Worm (Caenorhabditis elegans) whole organism, late embryonic: Measurements from ENCODE around the gene abt-1.

Source experiments
- C08G9.2 ChIP-seq: sonication (generic microtip); optimal IDR thresholded peaks from 2 replicates; lab custom pipeline; 2016; ENCODE audit warnings: mild to moderate bottlenecking, missing genetic modification characterization, moderate library complexity, missing compliant biosample characterization
- F13H6.1 ChIP-seq: sonication (generic microtip); optimal IDR thresholded peaks from 2 replicates; lab custom pipeline; 2016; ENCODE audit warnings: missing genetic modification characterization, missing compliant biosample characterization
- K02D7.2 ChIP-seq: sonication (generic microtip); optimal IDR thresholded peaks from 2 replicates; lab custom pipeline; 2017; ENCODE audit warnings: mild to moderate bottlenecking, missing genetic modification characterization, missing compliant biosample characterization
- ama-1 ChIP-seq: fragments of 150-350 bp; optimal IDR thresholded peaks from 2 replicates; lab custom pipeline; 2014
- ceh-14 ChIP-seq: sonication (generic microtip); optimal IDR thresholded peaks from 2 replicates; lab custom pipeline; 2016; ENCODE audit warnings: missing genotype, missing genetic modification characterization, missing compliant biosample characterization
- ceh-2 ChIP-seq: sonication (generic microtip); optimal IDR thresholded peaks from 2 replicates; lab custom pipeline; 2016; ENCODE audit warnings: missing genotype, missing genetic modification characterization, missing compliant biosample characterization
- ceh-22 ChIP-seq: sonication (generic microtip); optimal IDR thresholded peaks from 2 replicates; lab custom pipeline; 2017; ENCODE audit warnings: missing biosample characterization, missing genetic modification characterization
- ceh-45 ChIP-seq: fragments of 200-800 bp; sonication (Bioruptor generic); IDR thresholded peaks from 2 replicates; pipeline ENCODE4 v1.3.6; 2022; ENCODE audit warnings: missing genetic modification reagents, missing genetic modification characterization, missing compliant biosample characterization
- ceh-6 ChIP-seq: fragments of 200-800 bp; sonication (Bioruptor generic); optimal IDR thresholded peaks from 2 replicates; lab custom pipeline; 2018; ENCODE audit warnings: mild to moderate bottlenecking, missing genetic modification characterization, missing compliant biosample characterization
- ceh-9 ChIP-seq: sonication (generic microtip); optimal IDR thresholded peaks from 2 replicates; lab custom pipeline; 2016; ENCODE audit warnings: mild to moderate bottlenecking, missing genetic modification characterization, inconsistent platforms, missing compliant biosample characterization
- che-1 ChIP-seq: sonication (generic microtip); optimal IDR thresholded peaks from 2 replicates; lab custom pipeline; 2016; ENCODE audit warnings: mild to moderate bottlenecking, missing genetic modification characterization, missing compliant biosample characterization
- dmd-4 ChIP-seq: sonication (generic microtip); optimal IDR thresholded peaks from 2 replicates; lab custom pipeline; 2016; ENCODE audit warnings: borderline replicate concordance, missing genetic modification characterization, missing compliant biosample characterization
- dve-1 ChIP-seq: sonication (generic microtip); optimal IDR thresholded peaks from 2 replicates; lab custom pipeline; 2017; ENCODE audit warnings: antibody characterized with exemption, mild to moderate bottlenecking, missing genetic modification characterization, missing compliant biosample characterization
- elt-2 ChIP-seq: sonication (generic microtip); optimal IDR thresholded peaks from 2 replicates; lab custom pipeline; 2016; ENCODE audit warnings: missing genetic modification reagents, missing genetic modification characterization, missing compliant biosample characterization
- fax-1 ChIP-seq: sonication (generic microtip); optimal IDR thresholded peaks from 2 replicates; lab custom pipeline; 2016; ENCODE audit warnings: missing genotype, missing genetic modification characterization, missing compliant biosample characterization
- hlh-13 ChIP-seq: fragments of 200-800 bp; sonication (Bioruptor generic); optimal IDR thresholded peaks from 2 replicates; lab custom pipeline; 2018; ENCODE audit warnings: mild to moderate bottlenecking, missing genetic modification characterization, missing compliant biosample characterization
- hlh-30 ChIP-seq: sonication (generic microtip); optimal IDR thresholded peaks from 2 replicates; lab custom pipeline; 2017; ENCODE audit warnings: antibody characterized with exemption, missing genetic modification characterization, missing compliant biosample characterization; ENCODE audit not compliant: insufficient read depth
- hlh-8 ChIP-seq: sonication (generic microtip); optimal IDR thresholded peaks from 2 replicates; lab custom pipeline; 2016; ENCODE audit warnings: missing genotype, missing genetic modification characterization, missing compliant biosample characterization
- lin-11 ChIP-seq: fragments of 200-800 bp; sonication (Bioruptor generic); optimal IDR thresholded peaks from 2 replicates; lab custom pipeline; 2018; ENCODE audit warnings: mild to moderate bottlenecking, missing genetic modification characterization, missing compliant biosample characterization
- mec-3 ChIP-seq: sonication (generic microtip); optimal IDR thresholded peaks from 2 replicates; lab custom pipeline; 2016; ENCODE audit warnings: borderline replicate concordance, missing genetic modification characterization, missing compliant biosample characterization
- nfya-1 ChIP-seq: sonication (generic microtip); optimal IDR thresholded peaks from 2 replicates; lab custom pipeline; 2017; ENCODE audit warnings: missing genetic modification characterization, mild to moderate bottlenecking, missing compliant biosample characterization, antibody characterized with exemption, moderate library complexity
- nhr-11 ChIP-seq: fragments of 150-350 bp; optimal IDR thresholded peaks from 2 replicates; lab custom pipeline; 2014; ENCODE audit warnings: missing biosample characterization, missing genetic modification characterization
- odd-2 ChIP-seq: sonication (generic microtip); optimal IDR thresholded peaks from 2 replicates; lab custom pipeline; 2017; ENCODE audit warnings: antibody characterized with exemption, mild to moderate bottlenecking, missing genetic modification characterization, missing compliant biosample characterization
- pax-1 ChIP-seq: fragments of 150-350 bp; optimal IDR thresholded peaks from 2 replicates; lab custom pipeline; 2014; ENCODE audit warnings: missing biosample characterization, missing genetic modification characterization
- pha-2 ChIP-seq: sonication (generic microtip); optimal IDR thresholded peaks from 2 replicates; lab custom pipeline; 2017; ENCODE audit warnings: mild to moderate bottlenecking, missing genetic modification characterization, missing compliant biosample characterization
- ref-2 ChIP-seq: sonication (generic microtip); optimal IDR thresholded peaks from 2 replicates; lab custom pipeline; 2016; ENCODE audit warnings: missing genetic modification characterization, missing compliant biosample characterization
- rnt-1 ChIP-seq: sonication (generic microtip); optimal IDR thresholded peaks from 2 replicates; lab custom pipeline; 2016; ENCODE audit warnings: missing genetic modification characterization, missing compliant biosample characterization
- sdc-2 ChIP-seq: sonication (generic microtip); optimal IDR thresholded peaks from 2 replicates; lab custom pipeline; 2016; ENCODE audit warnings: missing genotype, missing genetic modification characterization, missing compliant biosample characterization
- sox-2 ChIP-seq: fragments of 200-800 bp; sonication (Bioruptor generic); IDR thresholded peaks from 2 replicates; pipeline ENCODE4 v1.3.6; 2022; ENCODE audit warnings: missing genetic modification reagents, missing genetic modification characterization, missing compliant biosample characterization
- tbx-7 ChIP-seq: sonication (generic microtip); optimal IDR thresholded peaks from 2 replicates; lab custom pipeline; 2016; ENCODE audit warnings: missing genotype, missing genetic modification characterization, missing compliant biosample characterization
- unc-3 ChIP-seq, 2 experiments: fragments of 200-800 bp in 1 of 2; sonication (Bioruptor generic) in 1 of 2; sonication (generic microtip) in 1 of 2; conservative IDR thresholded peaks in 1 of 2; optimal IDR thresholded peaks in 1 of 2; 2 replicates each; pipeline versions ENCODE4 v1.3.6 to Lab custom; 2016 to 2022; ENCODE audit warnings: missing compliant biosample characterization in 2 of 2, missing genetic modification characterization in 2 of 2, missing genetic modification reagents in 1 of 2
- unc-55 ChIP-seq: sonication (generic microtip); optimal IDR thresholded peaks from 2 replicates; lab custom pipeline; 2017; ENCODE audit warnings: missing biosample characterization, missing genetic modification reagents, missing genetic modification characterization
- unc-86 ChIP-seq: sonication (generic microtip); optimal IDR thresholded peaks from 2 replicates; lab custom pipeline; 2016; ENCODE audit warnings: missing genetic modification characterization, missing compliant biosample characterization

The abt-1 gene

ce11 chrIV:10250577-10251075 lies 35.9 kb upstream of the abt-1 start, which contains the start of gene daf-14:
daf-14 (plus strand) TSS chrIV:10250627.
- TF ChIP-seq hlh-30 (tag; lab: Kevin White, UChicago) (peak; percentile 23), che-1 (tag; lab: Kevin White, UChicago) (no peak)

ce11 chrIV:10245666-10246210 lies 31.0 kb upstream of the abt-1 start, which contains the start of gene F01G10.10:
F01G10.10 (plus strand) TSS chrIV:10246160.
- TF ChIP-seq hlh-13 (GFP tag; lab: Kevin White, UChicago), result no peak
- no peak for TF ChIP-seq ceh-9 (tag; lab: Kevin White, UChicago)
- no peak for TF ChIP-seq fax-1 (tag; lab: Kevin White, UChicago)
- no peak for TF ChIP-seq ref-2 (tag; lab: Kevin White, UChicago)
- TF ChIP-seq pax-1, result no peak
- no peak for TF ChIP-seq elt-2 (tag; lab: Kevin White, UChicago)
- no peak for TF ChIP-seq ceh-2 (tag; lab: Kevin White, UChicago)
- no peak for TF ChIP-seq tbx-7 (tag; lab: Kevin White, UChicago)
- no peak for TF ChIP-seq unc-55
- no peak for TF ChIP-seq ceh-6 (GFP tag; lab: Kevin White, UChicago)
- no peak for TF ChIP-seq pha-2 (tag; lab: Kevin White, UChicago)
- TF ChIP-seq mec-3 (tag; lab: Kevin White, UChicago), result no peak
- TF ChIP-seq sdc-2 (tag; lab: Kevin White, UChicago), result no peak
- TF ChIP-seq dve-1 (tag; lab: Kevin White, UChicago), result no peak
- no peak for TF ChIP-seq nfya-1 (tag; lab: Kevin White, UChicago)
- no peak for TF ChIP-seq hlh-30 (tag; lab: Kevin White, UChicago)
- TF ChIP-seq unc-3 (GFP tag; conservative IDR thresholded peaks at IDR 0.05; lab: Robert Waterston, UW), result no peak
- TF ChIP-seq unc-3 (tag; optimal IDR thresholded peaks at IDR 0.05; lab: Kevin White, UChicago), result no peak
- TF ChIP-seq, all 69 proteins: peak for 0

ce11 chrIV:10243276-10243675 lies 28.6 kb upstream of the abt-1 start, which contains the start of gene tkt-1:
tkt-1 (plus strand) TSS chrIV:10243612.
- TF ChIP-seq odd-2 (no peak), elt-2 (tag; lab: Kevin White, UChicago) (peak; percentile 91)
- TF ChIP-seq, all 69 proteins: peak for 1

ce11 chrIV:10242458-10243123 lies 27.9 kb upstream of the abt-1 start:
- TF ChIP-seq ceh-14 (no peak), ama-1 (lab: Kevin White, UChicago) (no peak), pax-1 (no peak), hlh-8 (tag; lab: Kevin White, UChicago) (no peak), nhr-11 (no peak), sox-2 (GFP tag; lab: Robert Waterston, UW) (no peak), ceh-9 (tag; lab: Kevin White, UChicago) (no peak), che-1 (tag; lab: Kevin White, UChicago) (no peak), ceh-2 (tag; lab: Kevin White, UChicago) (no peak), dve-1 (tag; lab: Kevin White, UChicago) (no peak), sdc-2 (tag; lab: Kevin White, UChicago) (no peak), unc-86 (tag; lab: Kevin White, UChicago) (no peak), ceh-45 (GFP tag; lab: Robert Waterston, UW) (no peak), F13H6.1 (tag; lab: Kevin White, UChicago) (no peak), rnt-1 (tag; lab: Kevin White, UChicago) (no peak), K02D7.2 (tag; lab: Kevin White, UChicago) (no peak), lin-11 (tag; lab: Kevin White, UChicago) (no peak), dmd-4 (no peak), ceh-22 (tag; lab: Kevin White, UChicago) (no peak), C08G9.2 (tag; lab: Kevin White, UChicago) (no peak)
